Fruit fly (Drosophila melanogaster) whole organism, pupa: Measurements from ENCODE around the gene Cdc16.

Source experiments
- CG10348 ChIP-seq: fragments of 200-800 bp; sonication (Bioruptor generic); IDR thresholded peaks from 2 replicates; pipeline ENCODE4 v1.3.6; 2022; ENCODE audit warnings: missing biosample characterization, missing genetic modification characterization
- CG12605 ChIP-seq: fragments of 200-800 bp; sonication (Bioruptor generic); IDR thresholded peaks from 2 replicates; pipeline ENCODE4 v1.3.6; 2022; ENCODE audit warnings: missing biosample characterization, missing genetic modification characterization
- CG13204 ChIP-seq: fragments of 200-800 bp; sonication (Bioruptor generic); optimal IDR thresholded peaks from 2 replicates; lab custom pipeline; 2018; ENCODE audit warnings: missing biosample characterization, mild to moderate bottlenecking, missing genetic modification characterization, moderate library complexity
- CG14655 ChIP-seq: fragments of 200-800 bp; sonication (Bioruptor generic); optimal IDR thresholded peaks from 3 replicates; lab custom pipeline; 2017; ENCODE audit warnings: mild to moderate bottlenecking, missing biosample characterization, missing genetic modification reagents, missing genetic modification characterization
- CG15710 ChIP-seq: fragments of 200-800 bp; sonication (Bioruptor generic); optimal IDR thresholded peaks from 2 replicates; lab custom pipeline; 2018; ENCODE audit warnings: missing biosample characterization, mild to moderate bottlenecking, missing genetic modification characterization, moderate library complexity
- CG17806 ChIP-seq: fragments of 200-800 bp; sonication (Bioruptor generic); optimal IDR thresholded peaks from 2 replicates; lab custom pipeline; 2018; ENCODE audit warnings: missing biosample characterization, mild to moderate bottlenecking, missing genetic modification characterization, moderate library complexity
- CG32121 ChIP-seq: fragments of 200-800 bp; sonication (Bioruptor generic); IDR thresholded peaks from 2 replicates; pipeline ENCODE4 v1.3.6; 2022; ENCODE audit warnings: missing biosample characterization, missing genetic modification characterization
- CG34367 ChIP-seq: fragments of 200-800 bp; sonication (Bioruptor generic); optimal IDR thresholded peaks from 2 replicates; lab custom pipeline; 2018; ENCODE audit warnings: missing biosample characterization, mild to moderate bottlenecking, missing genetic modification characterization
- CG4496 ChIP-seq: fragments of 200-800 bp; sonication (Bioruptor generic); IDR thresholded peaks from 3 replicates; pipeline ENCODE4 v1.3.6; 2022; ENCODE audit warnings: missing biosample characterization, missing genetic modification characterization
- CG8159 ChIP-seq: fragments of 200-800 bp; sonication (Bioruptor generic); optimal IDR thresholded peaks from 3 replicates; lab custom pipeline; 2018; ENCODE audit warnings: missing biosample characterization, mild to moderate bottlenecking, missing genetic modification characterization, moderate library complexity
- CG8301 ChIP-seq: fragments of 200-800 bp; sonication (Bioruptor generic); optimal IDR thresholded peaks from 2 replicates; lab custom pipeline; 2018; ENCODE audit warnings: missing biosample characterization, mild to moderate bottlenecking, missing genetic modification characterization
- CG9948 ChIP-seq: fragments of 200-800 bp; sonication (Bioruptor generic); optimal IDR thresholded peaks from 2 replicates; lab custom pipeline; 2018; ENCODE audit warnings: missing biosample characterization, mild to moderate bottlenecking, missing genetic modification characterization, moderate library complexity
- D1 ChIP-seq: fragments of 200-800 bp; sonication (Bioruptor generic); optimal IDR thresholded peaks from 2 replicates; lab custom pipeline; 2018; ENCODE audit warnings: missing biosample characterization, mild to moderate bottlenecking, missing genetic modification characterization, moderate library complexity
- EcR ChIP-seq: fragments of 200-800 bp; sonication (Bioruptor generic); optimal IDR thresholded peaks from 3 replicates; lab custom pipeline; 2019; ENCODE audit warnings: missing biosample characterization, missing genetic modification characterization, mild to moderate bottlenecking, moderate library complexity, missing genetic modification reagents
- Ets98B ChIP-seq: fragments of 200-800 bp; sonication (Bioruptor generic); IDR thresholded peaks from 2 replicates; pipeline ENCODE4 v1.3.6; 2022; ENCODE audit warnings: missing biosample characterization, missing genetic modification characterization
- Pif1A ChIP-seq: fragments of 200-800 bp; sonication (Bioruptor generic); optimal IDR thresholded peaks from 3 replicates; lab custom pipeline; 2016; ENCODE audit warnings: missing biosample characterization, missing genetic modification characterization
- Pif1B ChIP-seq: fragments of 200-800 bp; sonication (Bioruptor generic); optimal IDR thresholded peaks from 3 replicates; lab custom pipeline; 2016; ENCODE audit warnings: missing biosample characterization, missing genetic modification characterization
- Snoo ChIP-seq: fragments of 200-800 bp; sonication (Bioruptor generic); optimal IDR thresholded peaks from 3 replicates; lab custom pipeline; 2017; ENCODE audit warnings: missing biosample characterization, mild to moderate bottlenecking, missing genetic modification characterization, inconsistent platforms
- fd96Ca ChIP-seq: fragments of 200-800 bp; sonication (Bioruptor generic); IDR thresholded peaks from 3 replicates; pipeline ENCODE4 v1.3.6; 2022; ENCODE audit warnings: missing biosample characterization, missing genetic modification characterization
- gl ChIP-seq: fragments of 200-800 bp; sonication (Bioruptor generic); optimal IDR thresholded peaks from 2 replicates; lab custom pipeline; 2018; ENCODE audit warnings: missing biosample characterization, mild to moderate bottlenecking, missing genetic modification characterization
- rn ChIP-seq: fragments of 200-800 bp; sonication (Bioruptor generic); IDR thresholded peaks from 2 replicates; pipeline ENCODE4 v1.3.6; 2022; ENCODE audit warnings: missing biosample characterization, missing genetic modification characterization

Gene Cdc16

DNA sequence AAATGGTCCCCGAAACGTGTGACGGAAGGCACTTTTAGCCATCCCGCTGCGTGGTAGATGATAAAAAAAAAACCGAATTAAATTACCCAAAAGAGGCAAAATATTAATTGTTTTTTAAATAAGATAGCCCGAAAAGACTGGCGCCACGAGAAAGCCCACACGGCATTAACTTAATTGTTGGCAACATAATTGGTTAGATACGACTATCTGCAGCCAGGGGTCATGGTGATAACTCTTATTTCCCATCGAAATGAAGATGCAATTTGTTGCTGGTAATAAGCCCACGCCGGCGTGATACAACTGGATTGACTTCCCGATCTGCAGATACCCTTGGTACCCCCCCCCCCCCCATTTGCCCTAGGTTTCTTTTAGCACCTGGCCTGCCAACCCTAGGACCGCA, 46.7 kb downstream of the Cdc16 start:
- TF ChIP-seq gl (tag; lab: Kevin White, UChicago) (no peak), CG14655 (GFP tag; lab: Kevin White, UChicago) (no peak), EcR (GFP tag; lab: Kevin White, UChicago) (no peak), CG13204 (GFP tag; lab: Kevin White, UChicago) (no peak), Pif1A (no peak), Ets98B (GFP tag; lab: Robert Waterston, UW) (no peak), Pif1B (no peak), CG8301 (tag; lab: Kevin White, UChicago) (no peak), CG15710 (tag; lab: Kevin White, UChicago) (no peak), rn (GFP tag; lab: Robert Waterston, UW) (no peak), CG34367 (tag; lab: Kevin White, UChicago) (no peak), D1 (no peak), Snoo (no peak)

DNA sequence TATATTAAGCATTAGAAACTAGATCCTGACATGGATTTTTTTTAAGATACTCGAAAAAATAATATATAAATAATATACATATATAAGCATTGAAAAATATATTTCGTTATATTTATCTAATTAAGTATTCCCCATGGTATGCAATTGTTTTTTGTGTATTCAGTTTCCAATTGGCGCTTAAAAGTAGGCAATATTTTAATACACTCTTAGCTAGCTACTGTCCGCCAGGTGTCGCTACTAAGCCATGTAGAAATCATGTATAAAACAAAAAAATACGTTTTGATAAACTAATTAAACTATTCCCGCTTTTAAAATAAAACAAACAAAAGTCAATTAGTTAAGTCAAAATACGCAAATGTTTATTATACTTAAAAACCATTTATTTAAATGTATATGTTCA, 50.3 kb downstream of the Cdc16 start:
- TF ChIP-seq Pif1B (peak; percentile 17), CG34367 (tag; lab: Kevin White, UChicago) (peak; percentile 27), CG14655 (GFP tag; lab: Kevin White, UChicago) (peak; percentile 46), CG32121 (GFP tag; lab: Robert Waterston, UW) (no peak), Snoo (peak; percentile 24), CG8301 (tag; lab: Kevin White, UChicago) (peak; percentile 14), Pif1A (no peak), CG12605 (GFP tag; lab: Robert Waterston, UW) (no peak), D1 (peak; percentile 98), CG9948 (tag; lab: Kevin White, UChicago) (no peak)
- TF ChIP-seq, all 21 proteins: peak for 6

DNA sequence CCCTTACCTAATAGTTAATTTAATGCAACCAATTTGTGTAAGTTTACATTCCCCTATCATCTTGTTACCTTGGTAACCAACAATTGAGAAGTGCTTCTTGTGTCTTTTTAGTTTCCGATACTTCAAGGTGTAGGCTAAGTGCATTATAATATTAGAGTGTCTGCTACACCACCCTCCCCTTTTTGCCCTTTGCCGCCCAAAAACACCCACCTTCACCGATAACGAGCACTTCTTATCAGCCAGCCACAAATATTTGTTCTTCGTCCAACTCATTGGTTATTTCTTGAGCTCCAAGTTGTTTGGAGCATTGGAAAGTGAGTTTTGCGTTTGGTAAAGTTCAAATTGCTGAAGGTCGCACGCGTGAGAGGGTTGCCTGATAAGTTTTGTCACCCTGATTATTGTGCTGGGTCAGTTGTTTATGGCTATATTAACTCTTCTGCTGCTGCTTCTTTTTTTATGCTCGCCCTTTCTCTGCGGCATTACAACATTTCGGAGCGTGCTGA, 50.9 kb downstream of the Cdc16 start:
- TF ChIP-seq gl (tag; lab: Kevin White, UChicago) (no peak), CG12605 (GFP tag; lab: Robert Waterston, UW) (no peak), D1 (no peak), Pif1B (no peak), CG14655 (GFP tag; lab: Kevin White, UChicago) (no peak), EcR (GFP tag; lab: Kevin White, UChicago) (no peak), CG9948 (tag; lab: Kevin White, UChicago) (no peak), CG13204 (GFP tag; lab: Kevin White, UChicago) (no peak), CG15710 (tag; lab: Kevin White, UChicago) (no peak), CG4496 (GFP tag; lab: Robert Waterston, UW) (no peak), CG8159 (tag; lab: Kevin White, UChicago) (no peak), Ets98B (GFP tag; lab: Robert Waterston, UW) (no peak), CG8301 (tag; lab: Kevin White, UChicago) (no peak), fd96Ca (GFP tag; lab: Robert Waterston, UW) (no peak), CG34367 (tag; lab: Kevin White, UChicago) (no peak), CG10348 (GFP tag; lab: Robert Waterston, UW) (no peak), CG32121 (GFP tag; lab: Robert Waterston, UW) (no peak)

dm6 chr3R:23332535-23333333, 51.7 kb downstream of the Cdc16 start:
- TF ChIP-seq gl (tag; lab: Kevin White, UChicago) (no peak), Pif1A (peak; percentile 19), EcR (GFP tag; lab: Kevin White, UChicago) (no peak), CG8159 (tag; lab: Kevin White, UChicago) (no peak), CG34367 (tag; lab: Kevin White, UChicago) (peak; percentile 6)

DNA sequence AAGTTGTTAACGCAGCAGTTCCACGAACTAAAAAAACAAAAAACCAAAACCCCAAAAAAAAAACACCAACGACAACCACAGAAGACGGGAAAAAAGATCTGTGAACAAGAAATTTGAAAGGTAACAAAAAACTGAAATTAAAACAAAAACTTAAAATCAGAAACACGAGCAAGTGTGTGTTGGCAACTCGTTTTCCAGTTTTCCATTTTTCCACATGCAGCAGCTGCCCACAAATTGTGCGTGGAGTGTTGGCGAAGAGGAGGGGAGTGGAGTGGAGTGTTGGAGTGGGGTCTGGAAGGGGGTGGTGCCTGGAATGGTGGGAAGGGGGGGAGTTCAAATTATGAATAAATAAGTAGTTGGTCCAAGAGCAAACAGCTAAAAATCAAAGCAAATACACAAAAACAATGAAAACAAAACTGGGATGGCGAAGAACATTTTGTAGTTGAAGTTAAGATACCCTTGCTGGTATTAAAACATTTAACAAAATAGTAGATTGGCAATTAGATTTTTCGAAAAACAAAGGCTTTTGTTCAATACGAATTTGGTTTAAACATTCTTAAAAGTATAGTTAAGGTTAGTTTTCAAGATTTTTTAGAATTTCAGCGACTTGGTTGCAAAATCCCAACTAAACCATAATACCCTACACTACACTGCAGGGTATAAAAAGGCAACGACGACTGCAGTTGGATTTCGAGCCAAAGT, 52.5 kb downstream of the Cdc16 start:
- TF ChIP-seq CG9948 (tag; lab: Kevin White, UChicago) (peak; percentile 51), CG32121 (GFP tag; lab: Robert Waterston, UW) (peak; percentile 51), CG13204 (GFP tag; lab: Kevin White, UChicago) (no peak), CG12605 (GFP tag; lab: Robert Waterston, UW) (0 out of 2 replicates have a peak, but pooled peaks have one; percentile 29), fd96Ca (GFP tag; lab: Robert Waterston, UW) (peak; percentile 12; the same call in 1 of the 3 replicates), CG17806 (tag; lab: Kevin White, UChicago) (peak; percentile 48), CG8301 (tag; lab: Kevin White, UChicago) (peak; percentile 37), CG34367 (tag; lab: Kevin White, UChicago) (no peak), CG8159 (tag; lab: Kevin White, UChicago) (peak; percentile 39), CG14655 (GFP tag; lab: Kevin White, UChicago) (peak; percentile 33)
